Worm (Caenorhabditis elegans): Measurements from ENCODE around the gene C07B5.6.

The C07B5.6 gene

ce11 chrX:9491439-9491838 lies 27.4 kb upstream of the C07B5.6 start:
- no peak for TF ChIP-seq skn-1 (tag; optimal IDR thresholded peaks at IDR 0.05)
- peak; percentile 51 for TF ChIP-seq nhr-25 (tag; optimal IDR thresholded peaks at IDR 0.05)
- TF ChIP-seq R02D3.7 (tag; optimal IDR thresholded peaks at IDR 0.05), result no peak
- TF ChIP-seq nhr-23 (tag; optimal IDR thresholded peaks at IDR 0.05), result peak; percentile 44
- TF ChIP-seq ztf-11 (tag; optimal IDR thresholded peaks at IDR 0.05), result no peak

- no peak for TF ChIP-seq lin-15B (tag; optimal IDR thresholded peaks at IDR 0.05)
Observed at ce11 chrX:9494661-9495060, 24.2 kb upstream of the C07B5.6 start.

- TF ChIP-seq ceh-28 (tag; optimal IDR thresholded peaks at IDR 0.05), result no peak
- no peak for TF ChIP-seq nhr-67 (tag; optimal IDR thresholded peaks at IDR 0.05)
- no peak for TF ChIP-seq jun-1 (tag; optimal IDR thresholded peaks at IDR 0.05)
- no peak for TF ChIP-seq nhr-12 (tag; optimal IDR thresholded peaks at IDR 0.05)
- TF ChIP-seq skn-1 (tag; optimal IDR thresholded peaks at IDR 0.05), result no peak
- TF ChIP-seq lin-39 (tag; optimal IDR thresholded peaks at IDR 0.05), result no peak
Observed at ce11 chrX:9499355-9499754, 19.5 kb upstream of the C07B5.6 start.

ce11 chrX:9504221-9504620 lies 14.6 kb upstream of the C07B5.6 start:
- TF ChIP-seq ceh-16 (tag; optimal IDR thresholded peaks at IDR 0.05) (no peak), nhr-28 (tag; optimal IDR thresholded peaks at IDR 0.05) (no peak), nhr-11 (tag; optimal IDR thresholded peaks at IDR 0.05) (no peak), jun-1 (tag; optimal IDR thresholded peaks at IDR 0.05) (no peak), pqm-1 (tag; optimal IDR thresholded peaks at IDR 0.05) (no peak), nfya-1 (tag; optimal IDR thresholded peaks at IDR 0.05; ENCODE audit: insufficient read depth) (no peak), aly-2 (tag; optimal IDR thresholded peaks at IDR 0.05) (no peak), nhr-237 (tag; optimal IDR thresholded peaks at IDR 0.05) (no peak), fkh-10 (GFP tag; optimal IDR thresholded peaks at IDR 0.05) (no peak), ama-1 (optimal IDR thresholded peaks at IDR 0.05) (no peak), nhr-43 (tag; optimal IDR thresholded peaks at IDR 0.05; ENCODE audit: poor library complexity, severe bottlenecking) (no peak), ZK546.5 (tag; optimal IDR thresholded peaks at IDR 0.05) (no peak), nhr-25 (tag; optimal IDR thresholded peaks at IDR 0.05) (no peak), egl-5 (tag; optimal IDR thresholded peaks at IDR 0.05) (no peak), elt-3 (tag; optimal IDR thresholded peaks at IDR 0.05) (no peak), skn-1 (tag; optimal IDR thresholded peaks at IDR 0.05) (no peak), nhr-77 (tag; optimal IDR thresholded peaks at IDR 0.05) (no peak), lin-39 (tag; optimal IDR thresholded peaks at IDR 0.05) (no peak)

- TF ChIP-seq lin-39 (tag; optimal IDR thresholded peaks at IDR 0.05) (peak; percentile 15), nhr-11 (tag; optimal IDR thresholded peaks at IDR 0.05) (no peak)
Observed at ce11 chrX:9504911-9505397, 13.9 kb upstream of the C07B5.6 start.

ce11 chrX:9506341-9506740 lies 12.5 kb upstream of the C07B5.6 start:
- no peak for TF ChIP-seq daf-12 (tag; optimal IDR thresholded peaks at IDR 0.05)
- TF ChIP-seq lin-15B (tag; optimal IDR thresholded peaks at IDR 0.05), result peak; percentile 3
- TF ChIP-seq lin-39 (tag; optimal IDR thresholded peaks at IDR 0.05), result no peak
- no peak for TF ChIP-seq fkh-2 (tag; optimal IDR thresholded peaks at IDR 0.05)
- TF ChIP-seq nhr-28 (tag; optimal IDR thresholded peaks at IDR 0.05), result no peak

- TF ChIP-seq pha-4 (tag; optimal IDR thresholded peaks at IDR 0.05) (peak; percentile 18), snpc-4 (tag; optimal IDR thresholded peaks at IDR 0.05) (no peak)
Observed at ce11 chrX:9508426-9509010, 10.3 kb upstream of the C07B5.6 start.

- TF ChIP-seq ceh-16 (tag; optimal IDR thresholded peaks at IDR 0.05) (no peak), elt-2 (tag; optimal IDR thresholded peaks at IDR 0.05) (no peak), nhr-25 (tag; optimal IDR thresholded peaks at IDR 0.05) (no peak), egl-5 (tag; optimal IDR thresholded peaks at IDR 0.05) (no peak), nhr-76 (tag; optimal IDR thresholded peaks at IDR 0.05) (no peak), unc-39 (tag; optimal IDR thresholded peaks at IDR 0.05) (no peak), tbx-2 (tag; optimal IDR thresholded peaks at IDR 0.05) (no peak), nfya-1 (tag; optimal IDR thresholded peaks at IDR 0.05; ENCODE audit: insufficient read depth) (no peak), nhr-43 (tag; optimal IDR thresholded peaks at IDR 0.05; ENCODE audit: poor library complexity, severe bottlenecking) (no peak), lsy-12 (tag; optimal IDR thresholded peaks at IDR 0.05) (no peak), ama-1 (optimal IDR thresholded peaks at IDR 0.05) (no peak), R02D3.7 (tag; optimal IDR thresholded peaks at IDR 0.05) (no peak), fkh-2 (tag; optimal IDR thresholded peaks at IDR 0.05) (no peak)
Observed at ce11 chrX:9509516-9509915, 9.3 kb upstream of the C07B5.6 start.
